Worm (Caenorhabditis elegans) whole organism, L4 larva: Measurements from ENCODE around the gene str-181.

ENCODE experiments used
- D1046.2 ChIP-seq: fragments of 200-800 bp; sonication (Bioruptor generic); IDR thresholded peaks from 2 replicates; pipeline ENCODE4 v1.3.6; 2022; ENCODE audit warnings: missing genetic modification characterization, missing compliant biosample characterization
- F10B5.3 ChIP-seq: sonication (generic microtip); optimal IDR thresholded peaks from 2 replicates; lab custom pipeline; 2016; ENCODE audit warnings: mild to moderate bottlenecking, missing genetic modification characterization, missing compliant biosample characterization
- F49E8.2 ChIP-seq: sonication (generic microtip); optimal IDR thresholded peaks from 2 replicates; lab custom pipeline; 2016; ENCODE audit warnings: missing compliant biosample characterization, mild to moderate bottlenecking, missing genetic modification characterization, borderline replicate concordance
- T20F7.1 ChIP-seq: fragments of 200-800 bp; sonication (Bioruptor generic); optimal IDR thresholded peaks from 2 replicates; lab custom pipeline; 2018; ENCODE audit warnings: mild to moderate bottlenecking, missing genetic modification characterization, missing compliant biosample characterization
- Y48G9A.11 ChIP-seq: fragments of 200-800 bp; sonication (Bioruptor generic); IDR thresholded peaks from 2 replicates; pipeline ENCODE4 v1.3.6; 2022; ENCODE audit warnings: missing genetic modification reagents, missing genetic modification characterization, missing compliant biosample characterization
- Y5F2A.4 ChIP-seq: fragments of 200-800 bp; sonication (Bioruptor generic); optimal IDR thresholded peaks from 2 replicates; lab custom pipeline; 2018; ENCODE audit warnings: mild to moderate bottlenecking, missing genetic modification characterization, missing compliant biosample characterization
- ceh-20 ChIP-seq: fragments of 200-800 bp; sonication (Bioruptor generic); IDR thresholded peaks from 2 replicates; pipeline ENCODE4 v1.3.6; 2022; ENCODE audit warnings: missing genetic modification reagents, missing genetic modification characterization, missing compliant biosample characterization
- ceh-32 ChIP-seq: sonication (generic microtip); optimal IDR thresholded peaks from 2 replicates; lab custom pipeline; 2016; ENCODE audit warnings: mild to moderate bottlenecking, missing genetic modification characterization, missing compliant biosample characterization; ENCODE audit not compliant: poor library complexity
- ceh-44 ChIP-seq: fragments of 200-800 bp; sonication (Bioruptor generic); IDR thresholded peaks from 2 replicates; pipeline ENCODE4 v1.3.6; 2022; ENCODE audit warnings: missing genetic modification reagents, missing genetic modification characterization, missing compliant biosample characterization
- ces-1 ChIP-seq: fragments of 150-350 bp; sonication (generic microtip); optimal IDR thresholded peaks from 4 replicates; lab custom pipeline; 2014; ENCODE audit warnings: missing biosample characterization, missing genetic modification reagents, missing genetic modification characterization
- ctbp-1 ChIP-seq: fragments of 200-800 bp; sonication (Bioruptor generic); IDR thresholded peaks from 2 replicates; pipeline ENCODE4 v1.3.6; 2022; ENCODE audit warnings: missing genetic modification reagents, missing genetic modification characterization, missing compliant biosample characterization
- daf-16 ChIP-seq, 3 experiments: sonication (generic microtip); optimal IDR thresholded peaks; 2 replicates each; lab custom pipeline; 2016 to 2017; ENCODE audit warnings: missing genetic modification characterization in 3 of 3, missing genetic modification reagents in 3 of 3, mild to moderate bottlenecking in 2 of 3, missing compliant biosample characterization in 2 of 3, missing biosample characterization in 1 of 3, moderate library complexity in 1 of 3
- daf-8 ChIP-seq: fragments of 200-800 bp; sonication (Bioruptor generic); IDR thresholded peaks from 2 replicates; pipeline ENCODE4 v1.3.6; 2022; ENCODE audit warnings: missing genetic modification characterization, missing compliant biosample characterization
- dmd-6 ChIP-seq: fragments of 200-800 bp; sonication (Bioruptor generic); IDR thresholded peaks from 2 replicates; pipeline ENCODE4 v1.3.6; 2022; ENCODE audit warnings: missing genetic modification reagents, missing genetic modification characterization, missing compliant biosample characterization
- duxl-1 ChIP-seq: sonication (generic microtip); optimal IDR thresholded peaks from 2 replicates; lab custom pipeline; 2016; ENCODE audit warnings: mild to moderate bottlenecking, missing genetic modification characterization, moderate library complexity, missing compliant biosample characterization; ENCODE audit not compliant: poor library complexity
- dve-1 ChIP-seq: sonication (generic microtip); optimal IDR thresholded peaks from 2 replicates; lab custom pipeline; 2017; ENCODE audit warnings: antibody characterized with exemption, mild to moderate bottlenecking, missing genetic modification characterization, missing compliant biosample characterization; ENCODE audit not compliant: insufficient read depth
- hlh-11 ChIP-seq: fragments of 200-800 bp; sonication (Bioruptor generic); optimal IDR thresholded peaks from 2 replicates; lab custom pipeline; 2018; ENCODE audit warnings: mild to moderate bottlenecking, missing genetic modification characterization, missing compliant biosample characterization
- hlh-30 ChIP-seq: sonication (generic microtip); optimal IDR thresholded peaks from 2 replicates; lab custom pipeline; 2017; ENCODE audit warnings: antibody characterized with exemption, mild to moderate bottlenecking, missing genetic modification characterization, missing compliant biosample characterization; ENCODE audit not compliant: insufficient read depth
- lin-1 ChIP-seq: fragments of 200-800 bp; sonication (Bioruptor generic); IDR thresholded peaks from 2 replicates; pipeline ENCODE4 v1.3.6; 2022; ENCODE audit warnings: missing genetic modification reagents, missing genetic modification characterization, missing compliant biosample characterization
- lin-15B ChIP-seq: fragments of 150-350 bp; sonication (generic microtip); optimal IDR thresholded peaks from 3 replicates; lab custom pipeline; 2014; ENCODE audit warnings: missing biosample characterization, missing genetic modification characterization
- mes-2 ChIP-seq: sonication (generic microtip); optimal IDR thresholded peaks from 2 replicates; lab custom pipeline; 2016; ENCODE audit warnings: missing genotype, mild to moderate bottlenecking, missing genetic modification characterization, missing compliant biosample characterization; ENCODE audit not compliant: poor library complexity, severe bottlenecking
- mxl-3 ChIP-seq: fragments of 200-800 bp; sonication (Bioruptor generic); optimal IDR thresholded peaks from 2 replicates; lab custom pipeline; 2018; ENCODE audit warnings: mild to moderate bottlenecking, missing genetic modification characterization, missing compliant biosample characterization
- nhr-10 ChIP-seq: fragments of 150-350 bp; optimal IDR thresholded peaks from 2 replicates; lab custom pipeline; 2014; ENCODE audit warnings: missing biosample characterization, missing genetic modification characterization
- nhr-28 ChIP-seq: fragments of 150-350 bp; optimal IDR thresholded peaks from 2 replicates; lab custom pipeline; 2014; ENCODE audit warnings: missing biosample characterization, missing genetic modification characterization
- nhr-6 ChIP-seq: fragments of 150-350 bp; optimal IDR thresholded peaks from 2 replicates; lab custom pipeline; 2014; ENCODE audit warnings: missing biosample characterization, missing genetic modification characterization
- nhr-77 ChIP-seq: fragments of 150-350 bp; optimal IDR thresholded peaks from 2 replicates; lab custom pipeline; 2014; ENCODE audit warnings: missing biosample characterization, missing genetic modification characterization
- php-3 ChIP-seq: fragments of 200-800 bp; sonication (Bioruptor generic); IDR thresholded peaks from 2 replicates; pipeline ENCODE4 v1.3.6; 2022; ENCODE audit warnings: missing genetic modification reagents, missing genetic modification characterization, missing compliant biosample characterization
- pqm-1 ChIP-seq: sonication (generic microtip); optimal IDR thresholded peaks from 2 replicates; lab custom pipeline; 2017; ENCODE audit warnings: missing biosample characterization, missing genetic modification characterization
- snpc-1.2 ChIP-seq: fragments of 200-800 bp; sonication (Bioruptor generic); IDR thresholded peaks from 2 replicates; pipeline ENCODE4 v1.3.6; 2022; ENCODE audit warnings: missing genetic modification reagents, missing genetic modification characterization, missing compliant biosample characterization
- unc-62 ChIP-seq, 3 experiments: fragments of 150-350 bp in 1 of 3; sonication (generic microtip); optimal IDR thresholded peaks in 2 of 3; peaks in 1 of 3; 1 replicate in 1 of 3; 2 replicates in 2 of 3; lab custom pipeline; 2014 to 2017; ENCODE audit warnings: missing biosample characterization in 3 of 3, missing genetic modification characterization in 3 of 3, missing genetic modification reagents in 3 of 3, missing genotype in 1 of 3
- vab-7 ChIP-seq: fragments of 200-800 bp; sonication (Bioruptor generic); IDR thresholded peaks from 2 replicates; pipeline ENCODE4 v1.3.6; 2022; ENCODE audit warnings: missing genetic modification reagents, missing genetic modification characterization, missing compliant biosample characterization
- zfp-2 ChIP-seq: sonication (generic microtip); optimal IDR thresholded peaks from 2 replicates; lab custom pipeline; 2016; ENCODE audit warnings: mild to moderate bottlenecking, missing genetic modification characterization, missing compliant biosample characterization
- zip-2 ChIP-seq: fragments of 150-350 bp; optimal IDR thresholded peaks from 2 replicates; lab custom pipeline; 2014; ENCODE audit warnings: missing biosample characterization, missing genetic modification characterization
- ztf-7 ChIP-seq: fragments of 150-350 bp; optimal IDR thresholded peaks from 2 replicates; lab custom pipeline; 2014; ENCODE audit warnings: missing biosample characterization, missing genetic modification characterization

The str-181 gene

DNA sequence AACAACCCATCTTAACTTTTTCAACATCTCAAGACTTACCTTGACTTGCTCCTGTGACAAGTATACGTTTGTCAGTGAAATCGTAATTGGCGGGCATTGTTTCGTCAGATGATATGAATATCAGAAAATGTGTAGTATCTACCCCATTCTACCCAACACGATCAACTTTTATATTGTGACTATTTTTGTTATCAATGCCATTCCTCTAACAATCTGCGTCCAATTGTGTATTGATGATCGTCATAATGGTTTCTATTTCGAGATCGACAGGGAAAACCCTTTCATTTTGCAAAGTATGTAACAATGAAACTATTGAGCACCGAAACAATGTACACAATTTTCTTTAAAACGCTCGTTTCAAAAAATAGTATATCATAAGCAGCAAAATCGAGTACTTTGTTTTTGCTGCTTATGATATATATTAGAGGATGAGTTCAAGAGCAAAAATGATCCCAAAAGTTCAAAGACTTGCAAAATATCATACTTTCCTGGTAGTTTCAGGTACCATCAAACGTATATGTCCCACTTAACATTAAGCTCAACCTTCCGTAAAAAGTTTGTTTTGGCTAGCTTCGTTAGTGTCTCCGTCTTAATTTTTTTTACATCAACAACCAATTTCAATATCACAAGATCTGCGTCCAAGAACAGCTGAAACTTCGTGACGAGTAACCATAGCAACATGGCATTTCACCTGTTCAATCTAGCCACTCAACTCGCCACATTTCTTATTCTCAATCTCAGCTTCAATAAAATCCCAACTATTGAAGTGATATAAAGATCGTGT is 15.1 kb upstream of the str-181 start, which contains the start of the genes dhs-21 and xbx-9:
dhs-21 (minus strand) TSS at position 181 of the 784 bp plus-strand sequence.
xbx-9 (plus strand) TSS at position 734 of the 784 bp plus-strand sequence.
- TF ChIP-seq mxl-3 (GFP tag; lab: Kevin White, UChicago) (peak; percentile 35), F49E8.2 (tag; lab: Kevin White, UChicago) (no peak), ztf-7 (tag; lab: Kevin White, UChicago) (peak; percentile 49), pqm-1 (tag; lab: Kevin White, UChicago) (peak; percentile 65), php-3 (GFP tag; lab: Robert Waterston, UW) (no peak), Y48G9A.11 (GFP tag; lab: Robert Waterston, UW) (no peak), hlh-11 (peak; percentile 54), lin-1 (GFP tag; lab: Robert Waterston, UW) (0 out of 2 replicates have a peak, but pooled peaks have one; percentile 17), nhr-6 (tag; lab: Kevin White, UChicago) (peak; percentile 62), unc-62 (GFP tag; optimal IDR thresholded peaks at IDR 0.05 in 1 of 2; lab: Kevin White, UChicago) (peak in 1 of 2 experiments; percentile 95), unc-62 (tag; optimal IDR thresholded peaks at IDR 0.05; lab: Kevin White, UChicago) (no peak), daf-8 (GFP tag; lab: Robert Waterston, UW) (no peak), dmd-6 (GFP tag; lab: Robert Waterston, UW) (peak; percentile 53), T20F7.1 (GFP tag; lab: Kevin White, UChicago) (peak; percentile 56), snpc-1.2 (GFP tag; lab: Robert Waterston, UW) (no peak), nhr-77 (tag; lab: Kevin White, UChicago) (peak; percentile 51), daf-16 (GFP tag; optimal IDR thresholded peaks at IDR 0.05; lab: Kevin White, UChicago) (no peak), daf-16 (tag; optimal IDR thresholded peaks at IDR 0.05; lab: Kevin White, UChicago) (peak; percentile 64), ctbp-1 (GFP tag; lab: Robert Waterston, UW) (no peak), mes-2 (tag; lab: Kevin White, UChicago) (peak; percentile 19), nhr-28 (tag; lab: Kevin White, UChicago) (peak; percentile 92), dve-1 (tag; lab: Kevin White, UChicago) (peak; percentile 64), hlh-30 (peak; percentile 65), nhr-10 (tag; lab: Kevin White, UChicago) (peak; percentile 30), lin-15B (tag; lab: Kevin White, UChicago) (no peak)

DNA sequence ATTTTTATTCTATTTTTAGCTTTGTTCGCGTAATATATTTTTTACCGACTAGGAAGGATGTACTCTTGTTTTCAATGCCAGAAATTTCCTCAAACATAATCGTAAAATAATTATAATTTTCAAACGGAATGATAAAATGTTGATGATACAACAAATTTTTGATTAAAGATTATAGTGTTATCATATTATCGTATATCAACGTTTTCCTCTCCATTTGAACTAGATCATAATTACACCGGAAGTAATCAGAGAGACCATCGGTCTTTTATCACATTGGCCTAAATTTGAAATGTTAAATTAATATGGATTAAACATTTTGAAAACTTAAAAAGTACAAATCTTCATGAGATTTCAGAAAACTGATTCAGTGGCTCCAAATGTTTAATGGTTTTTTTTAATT is 14.2 kb upstream of the str-181 start:
- TF ChIP-seq nhr-77 (tag; lab: Kevin White, UChicago) (peak; percentile 55), dve-1 (tag; lab: Kevin White, UChicago) (peak; percentile 42), nhr-28 (tag; lab: Kevin White, UChicago) (peak; percentile 61), duxl-1 (tag; lab: Kevin White, UChicago) (no peak), lin-15B (tag; lab: Kevin White, UChicago) (no peak), pqm-1 (tag; lab: Kevin White, UChicago) (peak; percentile 58), hlh-11 (peak; percentile 19), daf-16 (GFP tag; optimal IDR thresholded peaks at IDR 0.05; lab: Kevin White, UChicago) (no peak), daf-16 (tag; optimal IDR thresholded peaks at IDR 0.05; lab: Kevin White, UChicago) (peak; percentile 56)

DNA sequence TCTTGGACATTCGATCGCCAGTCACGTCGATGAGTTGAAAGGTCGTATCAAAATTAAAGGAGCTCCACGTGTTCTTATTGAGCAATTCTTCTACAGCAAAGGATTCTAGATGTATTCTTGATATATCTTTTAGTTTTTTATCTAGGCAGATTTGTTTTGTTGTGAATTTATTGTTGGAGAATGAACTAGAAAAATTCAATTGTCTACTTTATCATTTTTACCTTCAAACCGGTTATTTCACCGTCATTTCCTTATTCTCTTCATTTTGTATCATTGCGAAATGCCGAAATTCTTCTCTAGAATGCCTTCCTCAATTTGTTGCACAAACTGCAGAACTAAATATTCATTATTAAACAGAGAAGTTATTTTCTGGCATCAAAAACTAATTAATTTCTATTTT is 10.7 kb upstream of the str-181 start, which contains the start of gene R11D1.10:
R11D1.10 (plus strand) TSS at position 301 of the 400 bp plus-strand sequence.
- TF ChIP-seq ceh-44 (GFP tag; lab: Robert Waterston, UW) (no peak), ces-1 (GFP tag; lab: Kevin White, UChicago) (no peak), vab-7 (GFP tag; lab: Robert Waterston, UW) (no peak), dmd-6 (GFP tag; lab: Robert Waterston, UW) (no peak), D1046.2 (GFP tag; lab: Robert Waterston, UW) (no peak), Y5F2A.4 (no peak), zip-2 (tag; lab: Kevin White, UChicago) (no peak), ceh-32 (tag; lab: Kevin White, UChicago) (no peak), hlh-30 (no peak), F10B5.3 (no peak), dve-1 (tag; lab: Kevin White, UChicago) (no peak), hlh-11 (no peak), mes-2 (tag; lab: Kevin White, UChicago) (no peak), ceh-20 (GFP tag; lab: Robert Waterston, UW) (no peak), zfp-2 (tag; lab: Kevin White, UChicago) (no peak)
